Fruit fly (Drosophila melanogaster) whole organism: Measurements from ENCODE around the gene CG14086.

Source experiments
- CG8478 ChIP-seq: fragments of >200 bp; optimal IDR thresholded peaks from 2 replicates; lab custom pipeline; 2018; ENCODE audit warnings: inconsistent platforms
- Dll ChIP-seq: fragments of >200 bp; optimal IDR thresholded peaks from 2 replicates; lab custom pipeline; 2017
- EcR ChIP-seq, 2 experiments: fragments of >200 bp; optimal IDR thresholded peaks; 2 replicates each; lab custom pipeline; 2017; ENCODE audit warnings: missing biosample characterization in 2 of 2, missing genetic modification characterization in 2 of 2, missing genetic modification reagents in 2 of 2
- pan ChIP-seq: fragments of >200 bp; optimal IDR thresholded peaks from 2 replicates; lab custom pipeline; 2017
- psq ChIP-seq: fragments of >200 bp; optimal IDR thresholded peaks from 2 replicates; lab custom pipeline; 2017
- usp ChIP-seq: fragments of >200 bp; optimal IDR thresholded peaks from 2 replicates; lab custom pipeline; 2017; ENCODE audit warnings: missing biosample characterization, missing genetic modification characterization, mixed read lengths

The CG14086 gene

DNA sequence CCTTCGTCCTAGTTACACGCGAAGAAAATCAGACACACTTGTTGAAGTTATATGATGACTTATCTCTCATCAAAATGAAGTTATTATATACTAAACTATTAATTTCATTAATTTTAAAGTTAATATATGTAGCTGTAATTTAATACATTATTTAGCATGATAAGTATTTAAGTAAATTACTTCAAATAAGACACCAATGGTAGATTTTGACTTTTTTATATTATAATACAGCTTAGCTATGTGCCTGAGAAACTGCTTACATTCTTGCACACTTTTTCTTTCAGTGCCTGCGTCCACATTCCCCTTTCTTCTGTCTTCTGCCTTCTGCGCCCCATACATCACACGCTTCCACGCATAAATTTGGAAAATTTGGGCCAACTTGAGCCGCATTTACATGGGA is 23.9 kb upstream of the CG14086 start:
- no peak for TF ChIP-seq usp (GFP tag; lab: Kevin White, UChicago)
- no peak for TF ChIP-seq Dll (lab: Kevin White, UChicago)
- TF ChIP-seq EcR (GFP tag; optimal IDR thresholded peaks at IDR 0.05; lab: Kevin White, UChicago) = no peak
- TF ChIP-seq pan (lab: Kevin White, UChicago) = no peak
- TF ChIP-seq psq (lab: Kevin White, UChicago) = no peak
- no peak for TF ChIP-seq CG8478 (lab: Kevin White, UChicago)

dm6 chr3L:19254715-19255428 is 20.7 kb upstream of the CG14086 start, which contains the start of the genes mRpL21 and rept:
Gene mRpL21, minus strand, starts transcription at chr3L:19255061.
Gene rept, plus strand, starts transcription at chr3L:19255340.
- no peak for TF ChIP-seq pan (lab: Kevin White, UChicago)
- no peak for TF ChIP-seq Dll (lab: Kevin White, UChicago)
- no peak for TF ChIP-seq psq (lab: Kevin White, UChicago)
- TF ChIP-seq CG8478 (lab: Kevin White, UChicago) = no peak
- no peak for TF ChIP-seq usp (GFP tag; lab: Kevin White, UChicago)
- TF ChIP-seq EcR (GFP tag; optimal IDR thresholded peaks at IDR 0.05; lab: Kevin White, UChicago) = no peak

DNA sequence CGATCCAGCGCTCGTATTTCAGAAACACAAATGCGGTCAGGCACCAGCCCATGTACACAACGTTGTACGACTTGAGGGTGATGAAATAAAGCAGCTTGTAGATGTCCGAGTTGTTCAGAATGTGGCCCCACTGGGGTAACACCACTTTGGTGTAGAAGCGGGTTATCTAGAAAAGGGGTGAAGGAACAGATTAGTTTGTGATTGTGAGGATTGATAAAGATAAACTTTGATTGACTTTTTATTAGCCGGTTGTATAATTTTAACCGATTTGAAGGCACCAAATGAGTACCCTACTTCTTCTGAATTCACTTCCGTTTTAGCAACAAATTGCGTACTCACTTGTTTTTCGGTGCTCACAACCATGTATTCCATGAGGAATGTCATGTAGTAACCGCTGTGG is 17.4 kb upstream of the CG14086 start:
- TF ChIP-seq psq (lab: Kevin White, UChicago) = no peak

- no peak for TF ChIP-seq psq (lab: Kevin White, UChicago)
- TF ChIP-seq usp (GFP tag; lab: Kevin White, UChicago) = no peak
- TF ChIP-seq Dll (lab: Kevin White, UChicago) = no peak
- TF ChIP-seq EcR (GFP tag; optimal IDR thresholded peaks at IDR 0.05; lab: Kevin White, UChicago) = peak in 1 of 2 experiments; percentile 79
- TF ChIP-seq CG8478 (lab: Kevin White, UChicago) = no peak
These were observed 15.2 kb upstream of the CG14086 start, which contains the start of gene nes for dm6 chr3L:19260278-19260803. Gene nes, minus strand, starts transcription at chr3L:19260679.

DNA sequence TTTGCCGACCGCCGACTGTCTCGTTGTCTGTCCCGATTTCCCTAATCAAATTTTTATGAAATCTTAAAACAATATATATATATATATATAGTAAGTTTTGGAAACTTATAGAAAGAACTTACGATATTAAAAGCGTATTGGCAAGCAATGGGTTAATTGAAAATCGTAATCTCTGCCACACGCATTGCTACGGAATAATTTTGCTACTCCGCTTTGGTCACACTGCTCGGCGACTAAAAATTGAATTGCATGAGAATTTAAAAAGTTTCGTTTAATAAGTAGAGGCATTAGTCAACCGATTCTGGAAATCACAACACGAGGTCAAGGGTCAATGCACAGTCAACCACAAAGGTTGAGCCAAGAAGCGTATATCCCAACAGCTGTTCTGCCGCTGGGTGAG is 14.4 kb upstream of the CG14086 start, which contains the start of gene Bet1:
TSS of gene Bet1 (plus strand) at position 182 of the 400 bp plus-strand sequence.
- TF ChIP-seq CG8478 (lab: Kevin White, UChicago) (no peak), usp (GFP tag; lab: Kevin White, UChicago) (no peak), Dll (lab: Kevin White, UChicago) (no peak), EcR (GFP tag; optimal IDR thresholded peaks at IDR 0.05; lab: Kevin White, UChicago) (no peak), psq (lab: Kevin White, UChicago) (no peak), pan (lab: Kevin White, UChicago) (no peak)

- TF ChIP-seq EcR (GFP tag; optimal IDR thresholded peaks at IDR 0.05; lab: Kevin White, UChicago) (no peak), psq (lab: Kevin White, UChicago) (no peak), Dll (lab: Kevin White, UChicago) (no peak), CG8478 (lab: Kevin White, UChicago) (no peak), pan (lab: Kevin White, UChicago) (no peak), usp (GFP tag; lab: Kevin White, UChicago) (no peak)
These were observed 13.9 kb upstream of the CG14086 start for dm6 chr3L:19261720-19262119.

DNA sequence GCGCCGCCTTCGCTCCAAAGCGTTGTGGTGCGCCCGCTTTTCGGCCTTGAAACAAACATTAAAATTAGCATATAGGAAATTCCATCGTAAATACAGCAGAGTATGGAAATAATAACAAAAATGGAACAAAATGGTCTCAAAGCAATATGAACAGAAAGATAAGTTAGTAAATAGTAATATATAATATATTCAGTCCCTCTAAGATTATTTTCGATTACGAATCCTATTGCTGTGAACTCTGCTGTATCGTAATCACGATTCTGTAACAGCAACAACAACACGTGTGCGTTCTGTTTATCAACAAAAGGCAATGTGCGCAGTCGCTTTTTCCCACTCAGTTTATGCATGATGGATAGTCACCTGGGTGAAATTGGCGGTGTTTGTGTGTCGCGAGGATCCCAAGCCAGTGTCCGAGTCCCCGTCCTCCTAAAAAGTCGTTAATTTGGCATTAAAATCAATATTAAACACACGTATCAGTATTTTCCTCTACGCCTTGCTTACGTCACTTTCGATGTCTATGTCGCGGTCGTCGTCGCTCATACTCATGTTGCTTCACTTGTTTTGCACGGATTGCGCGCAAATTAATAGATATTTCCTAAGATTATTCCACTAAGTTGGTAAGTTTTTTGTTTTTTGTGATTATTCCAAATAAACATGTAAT is 12.0 kb upstream of the CG14086 start, which contains the start of the genes CG42374 and Mettl5:
TSS of gene CG42374 (plus strand) at position 287 of the 661 bp plus-strand sequence.
TSS of gene Mettl5 (plus strand) at position 287 of the 661 bp plus-strand sequence.
- TF ChIP-seq Dll (lab: Kevin White, UChicago) (no peak), CG8478 (lab: Kevin White, UChicago) (no peak), EcR (GFP tag; optimal IDR thresholded peaks at IDR 0.05; lab: Kevin White, UChicago) (no peak)

- TF ChIP-seq Dll (lab: Kevin White, UChicago) = no peak
- no peak for TF ChIP-seq EcR (GFP tag; optimal IDR thresholded peaks at IDR 0.05; lab: Kevin White, UChicago)
- TF ChIP-seq pan (lab: Kevin White, UChicago) = no peak
- TF ChIP-seq psq (lab: Kevin White, UChicago) = no peak
- no peak for TF ChIP-seq usp (GFP tag; lab: Kevin White, UChicago)
- TF ChIP-seq CG8478 (lab: Kevin White, UChicago) = no peak
These were observed 11.5 kb upstream of the CG14086 start, which contains the start of gene Max for dm6 chr3L:19264141-19264487. Gene Max, minus strand, starts transcription at chr3L:19264184.

DNA sequence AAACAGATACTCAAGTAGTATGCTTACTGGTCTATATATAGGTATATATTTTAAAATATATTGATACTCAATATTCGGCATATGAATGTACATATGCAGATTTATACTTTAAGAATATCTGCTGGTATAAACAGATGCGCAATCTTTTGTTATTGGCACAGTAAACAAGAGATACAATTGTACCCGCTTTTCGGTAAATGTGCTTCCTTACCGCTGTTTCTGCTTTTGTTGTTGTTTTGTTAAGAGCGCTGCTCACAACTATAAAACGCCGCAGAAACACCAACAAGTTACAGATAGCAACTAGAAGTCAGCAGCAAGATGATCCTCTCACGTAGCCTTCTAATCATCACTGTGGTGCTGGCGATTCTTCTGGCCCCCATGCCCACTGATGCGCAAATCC is 9.8 kb upstream of the CG14086 start, which contains the start of gene CG45081:
TSS of gene CG45081 (plus strand) at position 301 of the 400 bp plus-strand sequence.
- TF ChIP-seq CG8478 (lab: Kevin White, UChicago) (no peak), usp (GFP tag; lab: Kevin White, UChicago) (no peak), pan (lab: Kevin White, UChicago) (no peak), Dll (lab: Kevin White, UChicago) (no peak), EcR (GFP tag; optimal IDR thresholded peaks at IDR 0.05; lab: Kevin White, UChicago) (no peak), psq (lab: Kevin White, UChicago) (no peak)

DNA sequence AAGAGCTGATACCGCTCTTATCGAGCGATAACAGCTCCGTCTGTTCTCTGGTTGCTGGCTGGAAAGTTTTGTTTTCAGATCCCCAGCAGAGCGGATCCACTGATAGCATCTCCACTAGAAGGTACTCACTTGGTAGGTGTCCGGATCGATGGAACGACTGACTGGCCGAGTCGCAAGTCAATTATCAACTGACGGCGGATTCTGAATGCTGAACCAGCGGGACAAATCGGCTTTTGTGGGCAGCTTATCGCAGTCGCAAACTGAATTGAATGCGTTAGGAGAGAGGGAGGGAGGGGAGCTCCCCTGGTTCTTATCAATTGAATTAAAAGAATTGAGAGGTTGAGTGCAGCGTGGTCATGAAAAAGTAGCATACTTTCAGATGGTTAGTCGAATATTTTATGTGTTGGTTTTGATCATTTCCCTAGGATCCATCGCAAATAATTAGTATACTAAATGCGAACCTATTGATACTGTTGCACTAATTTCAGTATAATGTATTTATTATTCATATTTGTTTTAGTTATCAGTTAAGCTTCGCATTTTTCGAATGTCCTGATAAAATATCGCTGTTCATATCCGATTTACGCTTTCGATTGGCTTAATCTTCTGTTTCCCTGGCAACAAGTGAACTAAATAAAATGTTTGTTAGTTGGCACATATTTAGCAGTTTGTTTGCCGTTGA is 6.7 kb upstream of the CG14086 start, which contains the start of the genes Aldh7A1 and CG14085:
TSS of gene Aldh7A1 (minus strand) at position 194 of the 682 bp plus-strand sequence.
TSS of gene CG14085 (plus strand) at position 632 of the 682 bp plus-strand sequence.
- TF ChIP-seq usp (GFP tag; lab: Kevin White, UChicago) (no peak), CG8478 (lab: Kevin White, UChicago) (no peak), psq (lab: Kevin White, UChicago) (no peak), pan (lab: Kevin White, UChicago) (no peak), EcR (GFP tag; optimal IDR thresholded peaks at IDR 0.05; lab: Kevin White, UChicago) (no peak), Dll (lab: Kevin White, UChicago) (no peak)
